Fruit fly (Drosophila melanogaster) whole organism, adult: ENCODE data around the gene cerv.

Experiments used
- CG11617 ChIP-seq: fragments of 200-800 bp; sonication (Bioruptor generic); optimal IDR thresholded peaks from 2 replicates; lab custom pipeline; 2017; ENCODE audit warnings: mild to moderate bottlenecking, missing biosample characterization, missing genetic modification reagents, missing genetic modification characterization
- CG12768 ChIP-seq: fragments of 200-800 bp; sonication (Bioruptor generic); optimal IDR thresholded peaks from 2 replicates; lab custom pipeline; 2017; ENCODE audit warnings: missing biosample characterization, missing genetic modification characterization, mild to moderate bottlenecking, moderate library complexity, missing genetic modification reagents
- CG14711 ChIP-seq: fragments of 200-800 bp; sonication (Bioruptor generic); optimal IDR thresholded peaks from 2 replicates; lab custom pipeline; 2018; ENCODE audit warnings: missing biosample characterization, mild to moderate bottlenecking, missing genetic modification characterization, moderate library complexity
- CG1620 ChIP-seq: fragments of 200-800 bp; sonication (Bioruptor generic); optimal IDR thresholded peaks from 2 replicates; lab custom pipeline; 2016; ENCODE audit warnings: missing biosample characterization, missing genetic modification characterization
- CG33017 ChIP-seq: fragments of 200-800 bp; sonication (Bioruptor generic); optimal IDR thresholded peaks from 2 replicates; lab custom pipeline; 2018; ENCODE audit warnings: missing biosample characterization, mild to moderate bottlenecking, missing genetic modification characterization, moderate library complexity
- CG5204 ChIP-seq: fragments of 200-800 bp; sonication (Bioruptor generic); optimal IDR thresholded peaks from 2 replicates; lab custom pipeline; 2016; ENCODE audit warnings: missing biosample characterization, missing genetic modification characterization
- CG7045 ChIP-seq: fragments of 200-800 bp; sonication (Bioruptor generic); optimal IDR thresholded peaks from 2 replicates; lab custom pipeline; 2017; ENCODE audit warnings: missing biosample characterization, mild to moderate bottlenecking, missing genetic modification characterization
- CG7101 ChIP-seq: fragments of 200-800 bp; sonication (Bioruptor generic); optimal IDR thresholded peaks from 2 replicates; lab custom pipeline; 2018; ENCODE audit warnings: missing biosample characterization, mild to moderate bottlenecking, missing genetic modification characterization, moderate library complexity
- Clk ChIP-seq: fragments of 200-800 bp; sonication (Bioruptor generic); optimal IDR thresholded peaks from 2 replicates; lab custom pipeline; 2017; ENCODE audit warnings: missing biosample characterization, missing genetic modification characterization
- Crg-1 ChIP-seq: fragments of 200-800 bp; sonication (Bioruptor generic); optimal IDR thresholded peaks from 2 replicates; lab custom pipeline; 2016; ENCODE audit warnings: missing biosample characterization, missing genetic modification characterization
- Hr96 ChIP-seq: fragments of 200-800 bp; sonication (Bioruptor generic); optimal IDR thresholded peaks from 2 replicates; lab custom pipeline; 2016; ENCODE audit warnings: missing biosample characterization, missing genetic modification characterization
- Mnt ChIP-seq: fragments of 200-800 bp; sonication (Bioruptor generic); optimal IDR thresholded peaks from 2 replicates; lab custom pipeline; 2016; ENCODE audit warnings: missing biosample characterization, mild to moderate bottlenecking, missing genetic modification characterization
- bab1 ChIP-seq: fragments of 200-800 bp; sonication (Bioruptor generic); optimal IDR thresholded peaks from 3 replicates; lab custom pipeline; 2019; ENCODE audit warnings: missing biosample characterization, mild to moderate bottlenecking, missing genetic modification characterization, moderate library complexity
- cic ChIP-seq: fragments of 200-800 bp; sonication (Bioruptor generic); optimal IDR thresholded peaks from 2 replicates; lab custom pipeline; 2017; ENCODE audit warnings: missing biosample characterization, mild to moderate bottlenecking, missing genetic modification characterization, moderate library complexity
- cnc ChIP-seq, 2 experiments: fragments of >200 bp; optimal IDR thresholded peaks; 2 replicates each; lab custom pipeline; 2017
- kay ChIP-seq: fragments of 200-800 bp; sonication (Bioruptor generic); peaks from one replicate; lab custom pipeline; 2016; ENCODE audit warnings: missing biosample characterization, missing genetic modification characterization, borderline replicate concordance
- ovo ChIP-seq: fragments of 200-800 bp; sonication (Bioruptor generic); optimal IDR thresholded peaks from 2 replicates; lab custom pipeline; 2016; ENCODE audit warnings: missing biosample characterization, missing genetic modification characterization
- pad ChIP-seq: fragments of 200-800 bp; sonication (Bioruptor generic); optimal IDR thresholded peaks from 3 replicates; lab custom pipeline; 2017; ENCODE audit warnings: missing biosample characterization, missing genetic modification characterization, mild to moderate bottlenecking, moderate library complexity, missing genetic modification reagents
- tj ChIP-seq: fragments of 200-800 bp; sonication (Bioruptor generic); optimal IDR thresholded peaks from 3 replicates; lab custom pipeline; 2017; ENCODE audit warnings: missing biosample characterization, mild to moderate bottlenecking, missing genetic modification characterization, moderate library complexity
- toe ChIP-seq: fragments of 200-800 bp; sonication (Bioruptor generic); optimal IDR thresholded peaks from 2 replicates; lab custom pipeline; 2016; ENCODE audit warnings: missing biosample characterization, missing genetic modification characterization

Gene cerv

DNA sequence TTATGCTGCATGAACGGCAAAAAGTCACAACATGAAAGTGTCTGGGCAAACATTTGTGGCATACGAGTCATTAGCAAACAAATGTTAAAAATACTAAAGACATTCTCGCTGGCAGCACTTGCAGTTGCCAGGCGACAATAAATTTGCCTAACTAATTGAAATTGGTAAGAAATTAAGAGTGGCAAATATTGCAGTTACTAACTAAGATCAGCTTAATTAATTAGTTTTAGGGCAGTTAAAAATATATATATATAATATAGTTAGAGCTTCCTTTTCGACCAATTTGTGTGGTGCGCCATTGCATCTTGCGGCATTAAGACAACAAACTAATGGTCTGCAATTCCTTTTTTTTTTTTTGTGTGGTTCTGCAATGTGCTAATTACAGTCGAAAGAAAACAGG lies 39.9 kb upstream of the cerv start:
- TF ChIP-seq bab1: no peak
- TF ChIP-seq CG11617 (GFP tag; lab: Kevin White, UChicago): no peak
- no peak for TF ChIP-seq CG5204
- no peak for TF ChIP-seq kay (GFP tag; lab: Kevin White, UChicago)
- no peak for TF ChIP-seq Crg-1 (GFP tag; lab: Kevin White, UChicago)
- TF ChIP-seq pad (GFP tag; lab: Kevin White, UChicago): no peak
- no peak for TF ChIP-seq CG12768

DNA sequence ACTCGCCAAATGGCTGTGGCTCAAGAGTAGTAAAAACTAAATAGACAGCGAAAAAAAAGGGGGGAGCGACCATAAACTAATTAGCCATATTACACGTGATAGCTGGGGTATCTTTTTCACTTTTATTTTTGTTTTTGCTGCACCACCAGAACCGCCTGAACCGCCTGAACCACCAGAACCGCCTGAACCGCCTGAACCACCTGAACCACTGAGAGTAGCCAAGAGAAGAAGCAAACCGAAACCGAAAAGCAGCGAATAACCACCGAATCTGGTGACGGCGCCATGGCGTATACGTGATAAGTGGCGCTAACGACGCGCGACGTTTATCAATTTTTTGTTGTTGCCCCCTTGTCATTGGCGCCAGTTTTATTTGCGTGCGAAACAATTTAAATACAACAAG lies 38.6 kb upstream of the cerv start:
- TF ChIP-seq ovo (GFP tag; lab: Kevin White, UChicago) (no peak), tj (GFP tag; lab: Kevin White, UChicago) (no peak), toe (GFP tag; lab: Kevin White, UChicago) (no peak), cnc (optimal IDR thresholded peaks at IDR 0.05; lab: Kevin White, UChicago) (no peak), bab1 (no peak)

DNA sequence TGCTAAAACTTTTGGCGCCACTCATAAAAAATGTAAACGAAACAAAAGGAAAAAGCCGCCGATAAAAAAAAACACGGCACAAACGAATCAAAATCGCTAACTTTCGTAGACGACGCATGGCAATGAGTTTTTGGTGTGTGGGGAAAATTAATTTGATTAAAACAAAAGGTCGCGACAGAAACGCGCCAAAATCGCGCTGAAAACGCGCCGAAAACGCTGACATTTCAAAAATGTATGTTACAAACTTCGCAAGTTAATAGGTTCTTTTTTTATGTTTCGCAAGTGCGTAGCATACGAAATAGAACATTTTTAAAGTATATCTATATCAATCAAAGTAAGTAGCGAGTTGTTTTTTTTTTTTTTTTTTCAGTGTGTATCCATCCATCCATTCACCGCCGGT lies 38.0 kb upstream of the cerv start:
- no peak for TF ChIP-seq tj (GFP tag; lab: Kevin White, UChicago)
- TF ChIP-seq CG1620: no peak
- TF ChIP-seq kay (GFP tag; lab: Kevin White, UChicago): no peak
- no peak for TF ChIP-seq CG5204
- TF ChIP-seq CG11617 (GFP tag; lab: Kevin White, UChicago): no peak
- TF ChIP-seq Mnt (GFP tag; lab: Kevin White, UChicago): no peak
- TF ChIP-seq pad (GFP tag; lab: Kevin White, UChicago): no peak
- no peak for TF ChIP-seq Clk (GFP tag; lab: Kevin White, UChicago)
- no peak for TF ChIP-seq ovo (GFP tag; lab: Kevin White, UChicago)
- no peak for TF ChIP-seq Crg-1 (GFP tag; lab: Kevin White, UChicago)
- no peak for TF ChIP-seq Hr96 (GFP tag; lab: Kevin White, UChicago)
- no peak for TF ChIP-seq cic (GFP tag; lab: Kevin White, UChicago)

- TF ChIP-seq kay (GFP tag; lab: Kevin White, UChicago) (no peak), Hr96 (GFP tag; lab: Kevin White, UChicago) (peak; percentile 9), CG14711 (tag; lab: Kevin White, UChicago) (peak; percentile 50), CG7045 (GFP tag; lab: Kevin White, UChicago) (no peak), Clk (GFP tag; lab: Kevin White, UChicago) (no peak), bab1 (peak; percentile 3), CG11617 (GFP tag; lab: Kevin White, UChicago) (no peak)
Measured at dm6 chrX:15615426-15615825, 37.5 kb upstream of the cerv start.

DNA sequence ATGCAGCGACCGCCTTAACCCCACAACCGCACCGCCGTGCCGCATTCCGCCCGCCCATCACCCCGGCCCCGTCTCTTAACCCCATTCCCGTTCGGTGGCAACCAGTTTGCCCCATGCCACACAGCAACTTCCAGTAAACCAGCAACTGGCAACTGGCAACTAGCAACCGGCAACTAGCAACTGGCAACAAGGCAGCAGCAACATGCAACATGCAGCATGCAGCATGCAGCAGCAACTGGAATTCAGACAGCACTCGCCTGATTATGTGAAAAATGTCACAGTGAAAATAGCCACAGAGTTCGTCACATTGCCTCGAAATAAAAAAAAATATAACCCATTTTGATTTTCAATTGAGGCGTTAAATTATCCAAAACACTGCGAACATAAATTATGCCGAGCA lies 33.8 kb upstream of the cerv start:
- TF ChIP-seq CG12768 (no peak), bab1 (no peak), Clk (GFP tag; lab: Kevin White, UChicago) (no peak), Hr96 (GFP tag; lab: Kevin White, UChicago) (no peak), CG5204 (no peak), cic (GFP tag; lab: Kevin White, UChicago) (no peak), CG33017 (tag; lab: Kevin White, UChicago) (no peak), pad (GFP tag; lab: Kevin White, UChicago) (no peak), toe (GFP tag; lab: Kevin White, UChicago) (no peak), Mnt (GFP tag; lab: Kevin White, UChicago) (no peak), ovo (GFP tag; lab: Kevin White, UChicago) (no peak), CG11617 (GFP tag; lab: Kevin White, UChicago) (no peak), CG7045 (GFP tag; lab: Kevin White, UChicago) (no peak), cnc (optimal IDR thresholded peaks at IDR 0.05; lab: Kevin White, UChicago) (no peak), CG14711 (tag; lab: Kevin White, UChicago) (no peak), tj (GFP tag; lab: Kevin White, UChicago) (no peak)

DNA sequence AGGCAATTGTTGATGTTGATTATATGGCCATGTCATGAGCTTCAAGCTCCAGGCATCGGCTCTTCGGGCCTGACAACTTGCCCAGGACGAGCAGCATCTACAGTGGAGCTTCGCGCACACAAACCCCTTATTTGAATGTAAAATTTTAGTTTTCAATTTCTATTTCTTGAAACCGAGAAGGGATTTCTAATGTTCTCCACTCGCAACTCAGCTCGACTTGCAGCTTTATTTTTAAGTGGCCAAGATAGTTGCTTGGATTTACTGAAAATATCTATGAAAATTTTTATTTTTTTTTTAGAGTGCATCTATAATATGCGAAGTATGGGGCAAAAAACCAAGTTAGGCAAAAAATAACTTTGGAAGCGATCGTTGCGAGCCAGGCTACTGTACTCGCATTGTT lies 33.0 kb upstream of the cerv start:
- no peak for TF ChIP-seq ovo (GFP tag; lab: Kevin White, UChicago)
- TF ChIP-seq CG7045 (GFP tag; lab: Kevin White, UChicago): no peak

DNA sequence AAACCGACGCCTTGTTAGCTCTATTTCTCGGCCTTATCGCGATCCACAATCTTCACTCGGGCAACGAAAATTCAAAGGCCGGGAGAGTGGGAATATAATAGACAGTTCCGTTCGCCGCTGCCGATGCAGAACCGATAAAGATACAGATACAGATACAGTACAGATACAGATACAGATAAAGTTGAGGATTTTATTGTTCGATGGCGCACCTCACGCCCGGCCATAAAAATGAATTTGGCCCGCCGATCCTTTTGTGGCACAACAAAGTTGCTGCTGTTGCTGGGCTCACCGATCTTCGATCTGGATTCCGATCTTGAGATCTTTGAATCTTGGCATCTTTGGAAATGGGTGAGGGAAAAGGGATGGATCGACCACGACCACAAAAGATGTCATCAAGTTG lies 32.2 kb upstream of the cerv start:
- no peak for TF ChIP-seq kay (GFP tag; lab: Kevin White, UChicago)
- no peak for TF ChIP-seq CG5204
- TF ChIP-seq CG7045 (GFP tag; lab: Kevin White, UChicago): no peak
- no peak for TF ChIP-seq pad (GFP tag; lab: Kevin White, UChicago)
- TF ChIP-seq CG33017 (tag; lab: Kevin White, UChicago): no peak
- no peak for TF ChIP-seq toe (GFP tag; lab: Kevin White, UChicago)
- TF ChIP-seq Mnt (GFP tag; lab: Kevin White, UChicago): no peak
- TF ChIP-seq bab1: no peak
- TF ChIP-seq CG1620: no peak
- TF ChIP-seq ovo (GFP tag; lab: Kevin White, UChicago): no peak
- TF ChIP-seq CG14711 (tag; lab: Kevin White, UChicago): no peak

- no peak for TF ChIP-seq CG7101 (tag; lab: Kevin White, UChicago)
- no peak for TF ChIP-seq pad (GFP tag; lab: Kevin White, UChicago)
- no peak for TF ChIP-seq Mnt (GFP tag; lab: Kevin White, UChicago)
- no peak for TF ChIP-seq bab1
Measured at dm6 chrX:15609351-15609750, 31.4 kb upstream of the cerv start.
